Fruit fly (Drosophila melanogaster) whole organism, embryonic: ENCODE results near the gene CG10589.

Experiments
- CG11723 ChIP-seq: fragments of 200-800 bp; sonication (Bioruptor generic); optimal IDR thresholded peaks from 2 replicates; lab custom pipeline; 2017; ENCODE audit warnings: missing biosample characterization, mild to moderate bottlenecking, missing genetic modification characterization
- H2.0 ChIP-seq: fragments of 200-800 bp; sonication (Bioruptor generic); IDR thresholded peaks from 2 replicates; pipeline ENCODE4 v1.3.6; 2022; ENCODE audit warnings: missing biosample characterization, missing genetic modification characterization
- Taf1 ChIP-seq: fragments of 200-800 bp; sonication (Bioruptor generic); IDR thresholded peaks from 2 replicates; pipeline ENCODE4 v1.3.6; 2022; ENCODE audit warnings: missing biosample characterization, missing genetic modification characterization
- lola ChIP-seq, 3 experiments: fragments of >200 bp in 2 of 3; fragments of 200-800 bp in 1 of 3; sonication (Bioruptor generic) in 1 of 3; optimal IDR thresholded peaks; 2 replicates each; lab custom pipeline; 2017 to 2019; ENCODE audit warnings: missing biosample characterization in 3 of 3, missing genetic modification characterization in 3 of 3, mild to moderate bottlenecking in 1 of 3, moderate library complexity in 1 of 3
- tio ChIP-seq: fragments of 200-800 bp; sonication (Bioruptor generic); optimal IDR thresholded peaks from 2 replicates; lab custom pipeline; 2017; ENCODE audit warnings: missing biosample characterization, missing genetic modification characterization, inconsistent platforms
- tna ChIP-seq: fragments of 200-800 bp; sonication (Bioruptor generic); IDR thresholded peaks from 2 replicates; pipeline ENCODE4 v1.3.6; 2022; ENCODE audit warnings: missing biosample characterization, missing genetic modification characterization; ENCODE audit not compliant: partially characterized antibody

DNA sequence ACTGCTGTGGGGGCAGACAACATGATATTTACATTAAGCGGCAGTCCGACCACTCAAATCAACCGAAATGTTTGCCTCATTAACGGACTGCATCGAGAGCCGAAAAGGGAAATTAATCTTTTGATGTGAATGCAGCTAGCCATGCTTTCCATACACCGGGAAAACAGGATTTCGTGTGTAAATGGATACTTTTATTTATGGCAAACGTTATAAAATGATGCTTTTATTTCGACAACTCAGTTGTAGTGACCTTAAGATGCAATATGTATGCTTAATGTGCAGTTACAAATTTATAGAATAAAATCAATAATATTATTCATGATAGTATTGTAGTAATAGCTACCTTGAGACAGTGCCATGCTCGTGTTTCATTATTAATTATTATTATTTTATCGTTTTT, 3.9 kb downstream of the CG10589 start:
- no peak for TF ChIP-seq tna (GFP tag; lab: Robert Waterston, UW)
- TF ChIP-seq Taf1 (GFP tag; lab: Robert Waterston, UW), result no peak
- no peak for TF ChIP-seq lola (GFP tag; optimal IDR thresholded peaks at IDR 0.05; lab: Kevin White, UChicago)
- no peak for TF ChIP-seq tio (GFP tag; lab: Kevin White, UChicago)
- TF ChIP-seq H2.0, result no peak
- no peak for TF ChIP-seq CG11723 (GFP tag; lab: Kevin White, UChicago)
